Fruit fly (Drosophila melanogaster) whole organism, embryonic: Measurements from ENCODE around the gene CG34290.

ENCODE experiments used
- Awh ChIP-seq: fragments of 200-800 bp; sonication (Bioruptor generic); IDR thresholded peaks from 2 replicates; pipeline ENCODE4, ENCODE4 v1.3.6; 2022; ENCODE audit warnings: missing biosample characterization, missing genetic modification characterization
- CG11085 ChIP-seq: fragments of 200-800 bp; sonication (Bioruptor generic); IDR thresholded peaks from 2 replicates; pipeline ENCODE4 v1.3.6; 2022; ENCODE audit warnings: missing biosample characterization, missing genetic modification characterization
- CG12299 ChIP-seq: fragments of 200-800 bp; sonication (Bioruptor generic); optimal IDR thresholded peaks from 2 replicates; lab custom pipeline; 2018; ENCODE audit warnings: missing biosample characterization, mild to moderate bottlenecking, missing genetic modification characterization
- CG15073 ChIP-seq: fragments of 200-800 bp; sonication (Bioruptor generic); optimal IDR thresholded peaks from 2 replicates; lab custom pipeline; 2016; ENCODE audit warnings: missing biosample characterization, missing genetic modification characterization
- CG17328 ChIP-seq: fragments of 200-800 bp; sonication (Bioruptor generic); IDR thresholded peaks from 2 replicates; pipeline ENCODE4 v1.3.6; 2022; ENCODE audit warnings: missing biosample characterization, missing genetic modification characterization
- CG1792 ChIP-seq: fragments of 200-800 bp; sonication (Bioruptor generic); optimal IDR thresholded peaks from 2 replicates; lab custom pipeline; 2016; ENCODE audit warnings: missing biosample characterization, missing genetic modification characterization
- CG2875 ChIP-seq: fragments of 200-800 bp; sonication (Bioruptor generic); optimal IDR thresholded peaks from 2 replicates; lab custom pipeline; 2017; ENCODE audit warnings: missing biosample characterization, mild to moderate bottlenecking, missing genetic modification characterization, missing genetic modification reagents
- CG3065 ChIP-seq: fragments of 200-800 bp; sonication (Bioruptor generic); optimal IDR thresholded peaks from 2 replicates; lab custom pipeline; 2016; ENCODE audit warnings: missing biosample characterization, missing genetic modification characterization
- CG3838 ChIP-seq: fragments of 200-800 bp; sonication (Bioruptor generic); optimal IDR thresholded peaks from 3 replicates; lab custom pipeline; 2016; ENCODE audit warnings: missing biosample characterization, missing genetic modification characterization
- CG43689 ChIP-seq: fragments of 200-800 bp; sonication (Bioruptor generic); IDR thresholded peaks from 2 replicates; pipeline ENCODE4 v1.3.6; 2022; ENCODE audit warnings: missing biosample characterization, missing genetic modification characterization
- CG4424 ChIP-seq: fragments of 200-800 bp; sonication (Bioruptor generic); optimal IDR thresholded peaks from 3 replicates; lab custom pipeline; 2016; ENCODE audit warnings: missing biosample characterization, missing genetic modification characterization
- CG4854 ChIP-seq: fragments of 200-800 bp; sonication (Bioruptor generic); optimal IDR thresholded peaks from 2 replicates; lab custom pipeline; 2016; ENCODE audit warnings: missing biosample characterization, missing genetic modification characterization, inconsistent platforms
- CG6175 ChIP-seq: fragments of 200-800 bp; sonication (Bioruptor generic); IDR thresholded peaks from 3 replicates; pipeline ENCODE4 v1.3.6; 2022; ENCODE audit warnings: missing biosample characterization, missing genetic modification characterization
- CG6854 ChIP-seq: fragments of 200-800 bp; sonication (Bioruptor generic); optimal IDR thresholded peaks from 3 replicates; lab custom pipeline; 2017; ENCODE audit warnings: missing biosample characterization, mild to moderate bottlenecking, missing genetic modification characterization
- CG7928 ChIP-seq: fragments of 200-800 bp; sonication (Bioruptor generic); optimal IDR thresholded peaks from 2 replicates; lab custom pipeline; 2017; ENCODE audit warnings: missing biosample characterization, mild to moderate bottlenecking, missing genetic modification characterization
- CG8765 ChIP-seq: fragments of 200-800 bp; sonication (Bioruptor generic); IDR thresholded peaks from 2 replicates; pipeline ENCODE4 v1.3.6; 2022; ENCODE audit warnings: missing biosample characterization, missing genetic modification characterization
- D ChIP-seq, 2 experiments: fragments of 200-800 bp in 1 of 2; fragments of >200 bp in 1 of 2; sonication (Bioruptor generic) in 1 of 2; optimal IDR thresholded peaks; 2 replicates in 1 of 2; 3 replicates in 1 of 2; lab custom pipeline; 2017; ENCODE audit warnings: mild to moderate bottlenecking in 1 of 2, missing biosample characterization in 1 of 2, missing genetic modification characterization in 1 of 2, missing genetic modification reagents in 1 of 2
- Dfd ChIP-seq, 2 experiments: fragments of >200 bp; optimal IDR thresholded peaks; 2 replicates each; lab custom pipeline; 2017; ENCODE audit warnings: missing biosample characterization in 2 of 2, missing genetic modification characterization in 2 of 2
- Dip3 ChIP-seq: fragments of 200-800 bp; sonication (Bioruptor generic); optimal IDR thresholded peaks from 3 replicates; lab custom pipeline; 2016; ENCODE audit warnings: missing biosample characterization, missing genetic modification characterization
- Dp ChIP-seq: fragments of 200-800 bp; sonication (Bioruptor generic); optimal IDR thresholded peaks from 2 replicates; lab custom pipeline; 2018; ENCODE audit warnings: missing biosample characterization, mild to moderate bottlenecking, missing genetic modification characterization, moderate library complexity
- Ets65A ChIP-seq: fragments of 200-800 bp; sonication (Bioruptor generic); peaks from one replicate; lab custom pipeline; 2016; ENCODE audit warnings: missing biosample characterization, missing genetic modification characterization
- Hmx ChIP-seq: fragments of 200-800 bp; sonication (Bioruptor generic); optimal IDR thresholded peaks from 2 replicates; lab custom pipeline; 2016; ENCODE audit warnings: missing biosample characterization, missing genetic modification characterization
- MESR4 ChIP-seq: fragments of 200-800 bp; sonication (Bioruptor generic); optimal IDR thresholded peaks from 2 replicates; lab custom pipeline; 2018; ENCODE audit warnings: missing biosample characterization, mild to moderate bottlenecking, missing genetic modification characterization, moderate library complexity
- Med ChIP-seq: fragments of 200-800 bp; sonication (Bioruptor generic); peaks from one replicate; lab custom pipeline; 2016; ENCODE audit warnings: missing biosample characterization, missing genetic modification characterization, mild to moderate bottlenecking, inconsistent platforms, moderate library complexity
- NFAT ChIP-seq: fragments of 200-800 bp; sonication (Bioruptor generic); IDR thresholded peaks from 2 replicates; pipeline ENCODE4 v1.3.6; 2022; ENCODE audit warnings: missing biosample characterization, missing genetic modification characterization
- Sox100B ChIP-seq: fragments of 200-800 bp; sonication (Bioruptor generic); optimal IDR thresholded peaks from 3 replicates; lab custom pipeline; 2018; ENCODE audit warnings: missing biosample characterization, mild to moderate bottlenecking, missing genetic modification characterization
- Sox102F ChIP-seq: fragments of 200-800 bp; sonication (Bioruptor generic); optimal IDR thresholded peaks from 2 replicates; lab custom pipeline; 2018; ENCODE audit warnings: missing biosample characterization, mild to moderate bottlenecking, missing genetic modification characterization, moderate library complexity
- Xrp1 ChIP-seq: fragments of 200-800 bp; sonication (Bioruptor generic); IDR thresholded peaks from 2 replicates; pipeline ENCODE4 v1.3.6; 2022; ENCODE audit warnings: missing biosample characterization, missing genetic modification characterization
- cato ChIP-seq: fragments of 200-800 bp; sonication (Bioruptor generic); optimal IDR thresholded peaks from 2 replicates; lab custom pipeline; 2016; ENCODE audit warnings: missing biosample characterization, missing genetic modification characterization, borderline replicate concordance
- ci ChIP-seq: fragments of 200-800 bp; sonication (Bioruptor generic); IDR thresholded peaks from 3 replicates; pipeline ENCODE4 v1.3.6; 2022; ENCODE audit warnings: missing biosample characterization, missing genetic modification characterization
- corto ChIP-seq: fragments of 200-800 bp; sonication (Bioruptor generic); optimal IDR thresholded peaks from 2 replicates; lab custom pipeline; 2016; ENCODE audit warnings: missing biosample characterization, mild to moderate bottlenecking, missing genetic modification characterization, moderate library complexity
- eve ChIP-seq, 2 experiments: fragments of >200 bp; optimal IDR thresholded peaks; 2 replicates each; lab custom pipeline; 2017; ENCODE audit warnings: missing biosample characterization in 2 of 2, missing genetic modification characterization in 2 of 2
- exex ChIP-seq: fragments of 200-800 bp; sonication (Bioruptor generic); optimal IDR thresholded peaks from 4 replicates; lab custom pipeline; 2018; ENCODE audit warnings: missing biosample characterization, mild to moderate bottlenecking, missing genetic modification characterization, moderate library complexity
- grau ChIP-seq: fragments of 200-800 bp; optimal IDR thresholded peaks from 3 replicates; lab custom pipeline; 2019; ENCODE audit warnings: missing biosample characterization, mild to moderate bottlenecking, missing genetic modification characterization, moderate library complexity
- ham ChIP-seq: fragments of 200-800 bp; sonication (Bioruptor generic); IDR thresholded peaks from 2 replicates; pipeline ENCODE4 v1.3.6; 2022; ENCODE audit warnings: missing biosample characterization, missing genetic modification characterization
- lbe ChIP-seq: fragments of 200-800 bp; sonication (Bioruptor generic); optimal IDR thresholded peaks from 2 replicates; lab custom pipeline; 2016; ENCODE audit warnings: missing biosample characterization, mild to moderate bottlenecking, missing genetic modification characterization
- nau ChIP-seq: fragments of 200-800 bp; sonication (Bioruptor generic); optimal IDR thresholded peaks from 3 replicates; lab custom pipeline; 2017; ENCODE audit warnings: missing biosample characterization, mild to moderate bottlenecking, missing genetic modification characterization, missing genetic modification reagents
- pho ChIP-seq: fragments of 200-800 bp; sonication (Bioruptor generic); optimal IDR thresholded peaks from 2 replicates; lab custom pipeline; 2016; ENCODE audit warnings: missing biosample characterization, missing genetic modification characterization
- ro ChIP-seq: fragments of 200-800 bp; sonication (Bioruptor generic); IDR thresholded peaks from 2 replicates; pipeline ENCODE4 v1.3.6; 2022; ENCODE audit warnings: missing biosample characterization, missing genetic modification characterization
- schlank ChIP-seq: fragments of 200-800 bp; sonication (Bioruptor generic); optimal IDR thresholded peaks from 2 replicates; lab custom pipeline; 2018; ENCODE audit warnings: missing biosample characterization, mild to moderate bottlenecking, missing genetic modification characterization
- sug ChIP-seq: fragments of 200-800 bp; optimal IDR thresholded peaks from 2 replicates; lab custom pipeline; 2019; ENCODE audit warnings: missing biosample characterization, mild to moderate bottlenecking, missing genetic modification characterization, moderate library complexity
- tin ChIP-seq: fragments of 200-800 bp; sonication (Bioruptor generic); optimal IDR thresholded peaks from 3 replicates; lab custom pipeline; 2016; ENCODE audit warnings: missing biosample characterization, missing genetic modification characterization
- wek ChIP-seq: fragments of 200-800 bp; sonication (Bioruptor generic); optimal IDR thresholded peaks from 3 replicates; lab custom pipeline; 2018; ENCODE audit warnings: missing biosample characterization, mild to moderate bottlenecking, missing genetic modification characterization, moderate library complexity
- zen ChIP-seq: fragments of 200-800 bp; sonication (Bioruptor generic); optimal IDR thresholded peaks from 3 replicates; lab custom pipeline; 2018; ENCODE audit warnings: missing biosample characterization, mild to moderate bottlenecking, missing genetic modification characterization, moderate library complexity
- zen2 ChIP-seq: fragments of 200-800 bp; sonication (Bioruptor generic); IDR thresholded peaks from 3 replicates; pipeline ENCODE4 v1.3.6; 2022; ENCODE audit warnings: missing biosample characterization, missing genetic modification characterization; ENCODE audit not compliant: partially characterized antibody

Gene CG34290

dm6 chr3R:24279291-24279690 lies 10.3 kb downstream of the CG34290 start, which contains the start of gene shps (continued):
- TF ChIP-seq corto (GFP tag; lab: Kevin White, UChicago) (no peak), tin (GFP tag; lab: Kevin White, UChicago) (no peak), eve (GFP tag; optimal IDR thresholded peaks at IDR 0.05; lab: Kevin White, UChicago) (no peak)
- TF ChIP-seq, all 482 proteins: peak for 49

dm6 chr3R:24278738-24279137 lies 10.9 kb downstream of the CG34290 start:
- TF ChIP-seq Med (GFP tag; lab: Kevin White, UChicago) (peak; percentile 22), CG3838 (GFP tag; lab: Kevin White, UChicago) (no peak), CG3065 (GFP tag; lab: Kevin White, UChicago) (no peak), D (optimal IDR thresholded peaks at IDR 0.05; lab: Kevin White, UChicago) (no peak), D (GFP tag; optimal IDR thresholded peaks at IDR 0.05; lab: Kevin White, UChicago) (no peak), Ets65A (GFP tag; lab: Kevin White, UChicago) (peak; percentile 10), ro (no peak), wek (no peak), Hmx (GFP tag; lab: Kevin White, UChicago) (no peak), tin (GFP tag; lab: Kevin White, UChicago) (no peak), lbe (GFP tag; lab: Kevin White, UChicago) (peak; percentile 50), CG1792 (no peak), CG8765 (GFP tag; lab: Robert Waterston, UW) (no peak), Sox102F (GFP tag; lab: Kevin White, UChicago) (no peak), Dip3 (GFP tag; lab: Kevin White, UChicago) (no peak), CG43689 (no peak), Sox100B (no peak), exex (peak; percentile 48), sug (tag; lab: Kevin White, UChicago) (no peak), corto (GFP tag; lab: Kevin White, UChicago) (peak; percentile 62)

dm6 chr3R:24276104-24277008 lies 13.3 kb downstream of the CG34290 start, which contains the start of gene Orct:
Orct (plus strand) TSS chr3R:24276260.
- peak; percentile 78 for TF ChIP-seq nau (GFP tag; lab: Kevin White, UChicago)
- 0 out of 3 replicates have a peak, but pooled peaks have one; percentile 65 for TF ChIP-seq CG6175 (GFP tag; lab: Robert Waterston, UW)
- no peak for TF ChIP-seq CG11085 (GFP tag; lab: Robert Waterston, UW)
- TF ChIP-seq Xrp1 (GFP tag; lab: Robert Waterston, UW), result peak; percentile 49
- no peak for TF ChIP-seq lbe (GFP tag; lab: Kevin White, UChicago)
- TF ChIP-seq zen (tag; lab: Kevin White, UChicago), result peak; percentile 3
- TF ChIP-seq pho (GFP tag; lab: Kevin White, UChicago), result peak; percentile 82
- TF ChIP-seq Dp, result no peak
- no peak; the same call in 1 of the 3 replicates for TF ChIP-seq ci
- TF ChIP-seq CG2875 (GFP tag; lab: Kevin White, UChicago), result peak; percentile 36
- peak; percentile 70 for TF ChIP-seq Sox102F (GFP tag; lab: Kevin White, UChicago)
- peak; percentile 31 for TF ChIP-seq cato (GFP tag; lab: Kevin White, UChicago)
- peak; percentile 40 for TF ChIP-seq CG7928 (GFP tag; lab: Kevin White, UChicago)
- TF ChIP-seq grau (tag; lab: Kevin White, UChicago), result peak; percentile 87
- TF ChIP-seq NFAT, result peak; percentile 49
- no peak for TF ChIP-seq Dfd (GFP tag; optimal IDR thresholded peaks at IDR 0.05; lab: Kevin White, UChicago)
- peak; percentile 67 for TF ChIP-seq CG4424 (GFP tag; lab: Kevin White, UChicago)
- peak; percentile 52 for TF ChIP-seq schlank (tag; lab: Kevin White, UChicago)
- no peak for TF ChIP-seq zen2 (GFP tag; lab: Robert Waterston, UW)
- peak; percentile 79 for TF ChIP-seq Sox100B
- TF ChIP-seq CG6854 (GFP tag; lab: Kevin White, UChicago), result peak; percentile 77
- no peak for TF ChIP-seq MESR4 (GFP tag; lab: Kevin White, UChicago)
- no peak for TF ChIP-seq ham (GFP tag; lab: Robert Waterston, UW)
- TF ChIP-seq CG17328 (GFP tag; lab: Robert Waterston, UW), result no peak
- TF ChIP-seq CG12299 (tag; lab: Kevin White, UChicago), result peak; percentile 71
- TF ChIP-seq ro, result no peak
- peak; percentile 90 for TF ChIP-seq CG15073
- no peak for TF ChIP-seq Awh
- peak; percentile 42 for TF ChIP-seq CG4854
